Fruit fly (Drosophila melanogaster) whole organism, prepupa: ENCODE data around the gene sip2.

ENCODE experiments used
- CG10631 ChIP-seq: fragments of 200-800 bp; sonication (Bioruptor generic); optimal IDR thresholded peaks from 2 replicates; lab custom pipeline; 2016; ENCODE audit warnings: missing biosample characterization, missing genetic modification characterization
- CG10669 ChIP-seq: fragments of 200-800 bp; sonication (Bioruptor generic); optimal IDR thresholded peaks from 3 replicates; lab custom pipeline; 2018; ENCODE audit warnings: missing biosample characterization, mild to moderate bottlenecking, missing genetic modification characterization, moderate library complexity
- CG11294 ChIP-seq: fragments of 200-800 bp; sonication (Bioruptor generic); IDR thresholded peaks from 2 replicates; pipeline ENCODE4 v1.3.6; 2022; ENCODE audit warnings: missing biosample characterization, missing genetic modification characterization
- CG11762 ChIP-seq: fragments of 200-800 bp; sonication (Bioruptor generic); optimal IDR thresholded peaks from 3 replicates; lab custom pipeline; 2016; ENCODE audit warnings: missing biosample characterization, missing genetic modification characterization; ENCODE audit not compliant: insufficient read depth
- CG11902 ChIP-seq: fragments of 200-800 bp; sonication (Bioruptor generic); optimal IDR thresholded peaks from 3 replicates; lab custom pipeline; 2016; ENCODE audit warnings: missing biosample characterization, missing genetic modification characterization
- CG15336 ChIP-seq: fragments of 200-800 bp; sonication (Bioruptor generic); IDR thresholded peaks from 2 replicates; pipeline ENCODE4 v1.3.6; 2022; ENCODE audit warnings: missing biosample characterization, missing genetic modification characterization
- CG16779 ChIP-seq: fragments of 200-800 bp; sonication (Bioruptor generic); optimal IDR thresholded peaks from 3 replicates; lab custom pipeline; 2017; ENCODE audit warnings: missing biosample characterization, mild to moderate bottlenecking, missing genetic modification characterization
- CG3032 ChIP-seq: fragments of 200-800 bp; optimal IDR thresholded peaks from 2 replicates; lab custom pipeline; 2019; ENCODE audit warnings: missing biosample characterization, mild to moderate bottlenecking, missing genetic modification characterization, moderate library complexity
- CG31627 ChIP-seq: fragments of 200-800 bp; sonication (Bioruptor generic); optimal IDR thresholded peaks from 3 replicates; lab custom pipeline; 2016; ENCODE audit warnings: missing biosample characterization, missing genetic modification characterization
- CG32006 ChIP-seq: fragments of 200-800 bp; sonication (Bioruptor generic); optimal IDR thresholded peaks from 3 replicates; lab custom pipeline; 2017; ENCODE audit warnings: missing biosample characterization, mild to moderate bottlenecking, missing genetic modification characterization
- CG34406 ChIP-seq: fragments of 200-800 bp; sonication (Bioruptor generic); optimal IDR thresholded peaks from 3 replicates; lab custom pipeline; 2016; ENCODE audit warnings: missing biosample characterization, missing genetic modification characterization
- CG4318 ChIP-seq: fragments of 200-800 bp; sonication (Bioruptor generic); optimal IDR thresholded peaks from 3 replicates; lab custom pipeline; 2017; ENCODE audit warnings: missing biosample characterization, mild to moderate bottlenecking, missing genetic modification characterization
- CG6163 ChIP-seq: fragments of 200-800 bp; sonication (Bioruptor generic); IDR thresholded peaks from 3 replicates; pipeline ENCODE4 v1.3.6; 2022; ENCODE audit warnings: missing biosample characterization, missing genetic modification characterization
- CG6792 ChIP-seq: fragments of 200-800 bp; sonication (Bioruptor generic); optimal IDR thresholded peaks from 3 replicates; lab custom pipeline; 2016; ENCODE audit warnings: missing biosample characterization, missing genetic modification characterization
- CG6808 ChIP-seq: fragments of 200-800 bp; sonication (Bioruptor generic); optimal IDR thresholded peaks from 3 replicates; lab custom pipeline; 2017; ENCODE audit warnings: missing biosample characterization, missing genetic modification characterization, mild to moderate bottlenecking, moderate library complexity, missing genetic modification reagents
- CG6854 ChIP-seq: fragments of 200-800 bp; sonication (Bioruptor generic); optimal IDR thresholded peaks from 2 replicates; lab custom pipeline; 2017; ENCODE audit warnings: missing biosample characterization, mild to moderate bottlenecking, missing genetic modification characterization
- CG7368 ChIP-seq: fragments of 200-800 bp; sonication (Bioruptor generic); optimal IDR thresholded peaks from 3 replicates; lab custom pipeline; 2016; ENCODE audit warnings: missing biosample characterization, missing genetic modification characterization
- CG8119 ChIP-seq: fragments of 200-800 bp; sonication (Bioruptor generic); IDR thresholded peaks from 3 replicates; pipeline ENCODE4 v1.3.6; 2022; ENCODE audit warnings: missing biosample characterization, missing genetic modification characterization
- CG8319 ChIP-seq: fragments of 200-800 bp; sonication (Bioruptor generic); optimal IDR thresholded peaks from 3 replicates; lab custom pipeline; 2016; ENCODE audit warnings: missing biosample characterization, missing genetic modification characterization
- CG9139 ChIP-seq: fragments of 200-800 bp; sonication (Bioruptor generic); optimal IDR thresholded peaks from 3 replicates; lab custom pipeline; 2017; ENCODE audit warnings: missing biosample characterization, mild to moderate bottlenecking, missing genetic modification characterization
- Eip78C ChIP-seq: fragments of 200-800 bp; sonication (Bioruptor generic); peaks from one replicate; lab custom pipeline; 2016; ENCODE audit warnings: missing biosample characterization, missing genetic modification characterization
- Eip93F ChIP-seq: fragments of 200-800 bp; sonication (Bioruptor generic); optimal IDR thresholded peaks from 2 replicates; lab custom pipeline; 2016; ENCODE audit warnings: missing biosample characterization, mild to moderate bottlenecking, missing genetic modification characterization
- Ets21C ChIP-seq: fragments of 200-800 bp; sonication (Bioruptor generic); optimal IDR thresholded peaks from 3 replicates; lab custom pipeline; 2016; ENCODE audit warnings: missing biosample characterization, missing genetic modification characterization
- Gug ChIP-seq: fragments of 200-800 bp; sonication (Bioruptor generic); IDR thresholded peaks from 2 replicates; pipeline ENCODE4 v1.3.6; 2022; ENCODE audit warnings: missing biosample characterization, missing genetic modification characterization
- Hr38 ChIP-seq: sonication (Bioruptor generic); optimal IDR thresholded peaks from 2 replicates; lab custom pipeline; 2016; ENCODE audit warnings: missing biosample characterization, missing genetic modification characterization
- Hr39 ChIP-seq: fragments of 200-800 bp; sonication (Bioruptor generic); optimal IDR thresholded peaks from 2 replicates; lab custom pipeline; 2016; ENCODE audit warnings: missing biosample characterization, missing genetic modification characterization
- Hr4 ChIP-seq: fragments of 200-800 bp; sonication (Bioruptor generic); optimal IDR thresholded peaks from 3 replicates; lab custom pipeline; 2016; ENCODE audit warnings: missing biosample characterization, missing genetic modification characterization
- Lpt ChIP-seq: fragments of 200-800 bp; sonication (Bioruptor generic); optimal IDR thresholded peaks from 3 replicates; lab custom pipeline; 2016; ENCODE audit warnings: missing biosample characterization, missing genetic modification characterization
- Met ChIP-seq: fragments of 200-800 bp; sonication (Bioruptor generic); optimal IDR thresholded peaks from 3 replicates; lab custom pipeline; 2016; ENCODE audit warnings: missing biosample characterization, missing genetic modification characterization
- OdsH ChIP-seq: fragments of 200-800 bp; sonication (Bioruptor generic); optimal IDR thresholded peaks from 3 replicates; lab custom pipeline; 2016; ENCODE audit warnings: missing biosample characterization, missing genetic modification characterization
- Smox ChIP-seq: fragments of 200-800 bp; sonication (Bioruptor generic); optimal IDR thresholded peaks from 3 replicates; lab custom pipeline; 2016; ENCODE audit warnings: missing biosample characterization, missing genetic modification characterization
- Sox14 ChIP-seq: fragments of 200-800 bp; sonication (Bioruptor generic); optimal IDR thresholded peaks from 3 replicates; lab custom pipeline; 2016; ENCODE audit warnings: missing biosample characterization, missing genetic modification characterization
- Sox15 ChIP-seq: fragments of 200-800 bp; sonication (Bioruptor generic); optimal IDR thresholded peaks from 3 replicates; lab custom pipeline; 2016; ENCODE audit warnings: missing biosample characterization, missing genetic modification characterization
- achi ChIP-seq: fragments of 200-800 bp; sonication (Bioruptor generic); optimal IDR thresholded peaks from 3 replicates; lab custom pipeline; 2016; ENCODE audit warnings: missing biosample characterization, missing genetic modification characterization
- acj6 ChIP-seq: fragments of 200-800 bp; sonication (Bioruptor generic); optimal IDR thresholded peaks from 3 replicates; lab custom pipeline; 2016; ENCODE audit warnings: missing biosample characterization, missing genetic modification characterization
- cyc ChIP-seq: fragments of 200-800 bp; sonication (Bioruptor generic); optimal IDR thresholded peaks from 3 replicates; lab custom pipeline; 2016; ENCODE audit warnings: missing biosample characterization, missing genetic modification characterization
- dac ChIP-seq: fragments of 200-800 bp; sonication (Bioruptor generic); optimal IDR thresholded peaks from 2 replicates; lab custom pipeline; 2017; ENCODE audit warnings: missing biosample characterization, mild to moderate bottlenecking, missing genetic modification characterization
- dsx ChIP-seq: fragments of 200-800 bp; optimal IDR thresholded peaks from 3 replicates; lab custom pipeline; 2019; ENCODE audit warnings: missing biosample characterization, mild to moderate bottlenecking, missing genetic modification characterization, moderate library complexity; ENCODE audit not compliant: poor library complexity, severe bottlenecking
- eg ChIP-seq: fragments of 200-800 bp; sonication (Bioruptor generic); IDR thresholded peaks from 3 replicates; pipeline ENCODE4 v1.3.6; 2022; ENCODE audit warnings: missing biosample characterization, missing genetic modification characterization
- esn ChIP-seq: fragments of 200-800 bp; sonication (Bioruptor generic); optimal IDR thresholded peaks from 2 replicates; lab custom pipeline; 2016; ENCODE audit warnings: missing biosample characterization, mild to moderate bottlenecking, missing genetic modification characterization, moderate library complexity
- fd59A ChIP-seq: fragments of 200-800 bp; sonication (Bioruptor generic); optimal IDR thresholded peaks from 2 replicates; lab custom pipeline; 2017; ENCODE audit warnings: missing biosample characterization, mild to moderate bottlenecking, missing genetic modification characterization, missing genetic modification reagents
- fd85E ChIP-seq: fragments of 200-800 bp; sonication (Bioruptor generic); optimal IDR thresholded peaks from 3 replicates; lab custom pipeline; 2016; ENCODE audit warnings: missing biosample characterization, missing genetic modification characterization
- fkh ChIP-seq: fragments of 200-800 bp; sonication (Bioruptor generic); optimal IDR thresholded peaks from 3 replicates; lab custom pipeline; 2017; ENCODE audit warnings: missing biosample characterization, mild to moderate bottlenecking, missing genetic modification characterization, moderate library complexity
- lz ChIP-seq: fragments of 200-800 bp; sonication (Bioruptor generic); optimal IDR thresholded peaks from 3 replicates; lab custom pipeline; 2016; ENCODE audit warnings: missing biosample characterization, missing genetic modification characterization
- net ChIP-seq: fragments of 200-800 bp; sonication (Bioruptor generic); optimal IDR thresholded peaks from 3 replicates; lab custom pipeline; 2016; ENCODE audit warnings: missing biosample characterization, missing genetic modification characterization
- pdm3 ChIP-seq: fragments of 200-800 bp; sonication (Bioruptor generic); optimal IDR thresholded peaks from 3 replicates; lab custom pipeline; 2016; ENCODE audit warnings: missing biosample characterization, missing genetic modification characterization
- salr ChIP-seq, 2 experiments: fragments of 200-800 bp; sonication (Bioruptor generic); optimal IDR thresholded peaks; 3 replicates each; lab custom pipeline; 2016 to 2018; ENCODE audit warnings: missing biosample characterization in 2 of 2, missing genetic modification characterization in 2 of 2, mild to moderate bottlenecking in 1 of 2
- spab ChIP-seq: fragments of 200-800 bp; sonication (Bioruptor generic); optimal IDR thresholded peaks from 2 replicates; lab custom pipeline; 2017; ENCODE audit warnings: missing biosample characterization, mild to moderate bottlenecking, missing genetic modification characterization, missing genetic modification reagents
- ss ChIP-seq, 2 experiments: fragments of 200-800 bp; sonication (Bioruptor generic); optimal IDR thresholded peaks; 2 replicates in 1 of 2; 3 replicates in 1 of 2; lab custom pipeline; 2017 to 2018; ENCODE audit warnings: mild to moderate bottlenecking in 2 of 2, missing biosample characterization in 2 of 2, missing genetic modification characterization in 2 of 2, moderate library complexity in 1 of 2
- svp ChIP-seq: fragments of 200-800 bp; sonication (Bioruptor generic); peaks from one replicate; lab custom pipeline; 2016; ENCODE audit warnings: missing biosample characterization, missing genetic modification characterization
- topi ChIP-seq: fragments of 200-800 bp; sonication (Bioruptor generic); optimal IDR thresholded peaks from 3 replicates; lab custom pipeline; 2016; ENCODE audit warnings: missing biosample characterization, missing genetic modification characterization
- vri ChIP-seq: fragments of 200-800 bp; sonication (Bioruptor generic); optimal IDR thresholded peaks from 3 replicates; lab custom pipeline; 2016; ENCODE audit warnings: missing biosample characterization, mild to moderate bottlenecking, missing genetic modification characterization

sip2 gene

DNA sequence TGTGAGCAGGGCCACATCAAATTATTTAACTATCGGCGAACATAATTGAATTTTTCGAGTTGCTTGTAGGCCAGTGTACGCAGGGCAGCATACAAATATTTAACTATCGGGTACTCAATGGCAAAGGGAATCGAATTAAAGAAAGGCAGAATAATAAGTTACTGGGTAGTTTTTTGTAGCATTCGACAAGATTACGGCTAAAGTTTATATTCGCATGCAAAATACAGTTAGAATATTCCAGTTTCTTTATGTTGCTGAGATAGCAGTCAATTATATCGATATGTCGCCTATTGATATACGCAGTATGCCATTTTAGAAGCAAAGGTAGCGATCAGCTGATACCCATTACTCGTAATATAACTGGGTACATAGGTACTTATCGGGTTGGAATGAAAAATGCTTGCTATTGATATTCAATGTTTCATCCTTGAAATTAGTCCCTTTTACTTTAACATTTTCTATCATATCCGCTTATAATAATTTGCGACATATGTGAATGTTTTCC is 4.2 kb upstream of the sip2 start:
- TF ChIP-seq CG11902 (GFP tag; lab: Kevin White, UChicago) (no peak), pdm3 (GFP tag; lab: Kevin White, UChicago) (no peak), CG11294 (GFP tag; lab: Robert Waterston, UW) (no peak), eg (GFP tag; lab: Robert Waterston, UW) (peak; percentile 56; the same call in 2 of the 3 replicates), CG8319 (no peak), Ets21C (GFP tag; lab: Kevin White, UChicago) (peak; percentile 38), CG8119 (GFP tag; lab: Robert Waterston, UW) (no peak; the same call in 2 of the 3 replicates), Lpt (GFP tag; lab: Kevin White, UChicago) (no peak), Hr39 (GFP tag; lab: Kevin White, UChicago) (peak; percentile 37), ss (GFP tag; optimal IDR thresholded peaks at IDR 0.05; lab: Kevin White, UChicago) (peak in 1 of 2 experiments; percentile 49), dac (GFP tag; lab: Kevin White, UChicago) (no peak), CG9139 (GFP tag; lab: Kevin White, UChicago) (no peak), CG10631 (GFP tag; lab: Kevin White, UChicago) (peak; percentile 29), svp (GFP tag; lab: Kevin White, UChicago) (peak; percentile 83), Hr38 (GFP tag; lab: Kevin White, UChicago) (no peak), CG7368 (GFP tag; lab: Kevin White, UChicago) (no peak), fkh (GFP tag; lab: Kevin White, UChicago) (peak; percentile 94), CG32006 (GFP tag; lab: Kevin White, UChicago) (peak; percentile 21), CG16779 (tag; lab: Kevin White, UChicago) (no peak), acj6 (GFP tag; lab: Kevin White, UChicago) (peak; percentile 43), Smox (peak; percentile 55), Eip93F (GFP tag; lab: Kevin White, UChicago) (no peak), Met (GFP tag; lab: Kevin White, UChicago) (no peak), net (GFP tag; lab: Kevin White, UChicago) (no peak), CG31627 (GFP tag; lab: Kevin White, UChicago) (peak; percentile 53), CG6854 (GFP tag; lab: Kevin White, UChicago) (peak; percentile 42), cyc (peak; percentile 51), fd85E (GFP tag; lab: Kevin White, UChicago) (no peak), Eip78C (GFP tag; lab: Kevin White, UChicago) (peak; percentile 86), CG10669 (GFP tag; lab: Kevin White, UChicago) (no peak), CG4318 (GFP tag; lab: Kevin White, UChicago) (no peak), fd59A (GFP tag; lab: Kevin White, UChicago) (no peak), salr (GFP tag; optimal IDR thresholded peaks at IDR 0.05; lab: Kevin White, UChicago) (no peak), Hr4 (GFP tag; lab: Kevin White, UChicago) (no peak), Sox14 (GFP tag; lab: Kevin White, UChicago) (peak; percentile 64), OdsH (no peak), lz (peak; percentile 63), vri (GFP tag; lab: Kevin White, UChicago) (no peak), Gug (GFP tag; lab: Robert Waterston, UW) (no peak), CG3032 (no peak), achi (no peak), CG11762 (no peak), esn (peak; percentile 57), dsx (GFP tag; lab: Kevin White, UChicago) (peak; percentile 62), CG6163 (peak; percentile 51; the same call in 2 of the 3 replicates), CG15336 (GFP tag; lab: Robert Waterston, UW) (peak; percentile 24; the same call in 1 of the 2 replicates), Sox15 (no peak), CG6792 (GFP tag; lab: Kevin White, UChicago) (peak; percentile 38), topi (GFP tag; lab: Kevin White, UChicago) (peak; percentile 69), spab (GFP tag; lab: Kevin White, UChicago) (no peak), CG6808 (GFP tag; lab: Kevin White, UChicago) (no peak), CG34406 (peak; percentile 10)
